Worm (Caenorhabditis elegans): Measurements from ENCODE around the gene Y37E11AM.2.
A peak's percentile ranks its signal among the peaks of the same experiment; 100 is the strongest.

Y37E11AM.2 gene

ce11 chrIV:3725361-3725760, at the start of gene Y37E11AM.2:
TSS of gene Y37E11AM.2 (minus strand) at chrIV:3725461.
- TF ChIP-seq ref-1 (GFP tag; conservative IDR thresholded peaks at IDR 0.05), result no peak
- no peak for TF ChIP-seq ztf-23 (GFP tag; IDR thresholded peaks at IDR 0.05)
- no peak for TF ChIP-seq tab-1 (GFP tag; IDR thresholded peaks at IDR 0.05)
- no peak for TF ChIP-seq klf-2 (GFP tag; conservative IDR thresholded peaks at IDR 0.05)
- no peak for TF ChIP-seq flt-1 (GFP tag; IDR thresholded peaks at IDR 0.05)
- no peak for TF ChIP-seq ztf-29 (GFP tag; IDR thresholded peaks at IDR 0.05)
- no peak for TF ChIP-seq cog-1 (tag; optimal IDR thresholded peaks at IDR 0.05)
- TF ChIP-seq T22C8.4 (GFP tag; IDR thresholded peaks at IDR 0.05), result no peak
- TF ChIP-seq med-1 (GFP tag; optimal IDR thresholded peaks at IDR 0.05; ENCODE audit: insufficient read depth), result no peak

ce11 chrIV:3774160-3774559, 48.9 kb upstream of the Y37E11AM.2 start:
- TF ChIP-seq med-1 (GFP tag; optimal IDR thresholded peaks at IDR 0.05; ENCODE audit: insufficient read depth) (no peak), ztf-29 (GFP tag; IDR thresholded peaks at IDR 0.05) (no peak)

DNA sequence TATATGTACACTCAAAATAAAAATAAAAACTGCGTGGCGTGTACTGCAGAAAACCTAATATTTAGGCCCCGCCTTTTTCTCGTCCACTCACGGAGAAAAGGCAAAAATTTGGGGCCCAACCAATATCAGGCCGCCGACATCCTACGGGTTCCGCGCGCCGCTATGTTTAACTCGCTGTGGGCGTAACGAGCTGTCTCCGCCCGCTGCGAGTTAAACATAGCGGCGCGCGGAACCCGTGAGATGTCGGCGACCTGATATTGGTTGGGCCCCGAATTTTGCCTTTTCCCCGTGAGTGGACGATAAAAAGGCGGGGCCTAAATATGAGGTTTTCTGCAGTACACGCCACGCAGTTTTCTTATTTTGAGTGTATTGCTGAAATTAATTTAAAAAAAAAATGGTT, 45.9 kb upstream of the Y37E11AM.2 start:
- TF ChIP-seq flt-1 (GFP tag; IDR thresholded peaks at IDR 0.05), result 0 out of 2 replicates have a peak, but pooled peaks have one; percentile 8

DNA sequence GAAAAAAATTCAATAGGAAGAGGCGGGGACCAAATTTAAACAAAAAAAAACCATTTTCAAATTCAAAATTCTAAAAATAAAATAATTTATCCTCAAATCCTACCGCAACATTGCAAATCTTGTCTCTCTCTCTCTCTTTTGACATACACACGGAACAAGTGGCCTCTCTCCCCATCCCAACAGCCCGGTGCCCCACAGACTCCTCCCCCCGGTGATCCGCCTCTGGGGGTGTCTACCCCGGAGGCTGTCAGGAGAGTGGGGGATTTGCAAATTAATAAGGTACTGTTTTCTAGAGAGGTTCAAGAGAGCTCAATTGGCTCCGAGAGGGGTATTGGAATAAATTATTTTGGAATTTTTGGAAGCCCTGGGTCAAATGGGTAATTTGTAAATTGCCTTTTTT, 42.5 kb upstream of the Y37E11AM.2 start:
- no peak for TF ChIP-seq T22C8.4 (GFP tag; IDR thresholded peaks at IDR 0.05)
- no peak for TF ChIP-seq ref-1 (GFP tag; conservative IDR thresholded peaks at IDR 0.05)
- no peak for TF ChIP-seq klf-2 (GFP tag; conservative IDR thresholded peaks at IDR 0.05)

ce11 chrIV:3766589-3766988, 41.3 kb upstream of the Y37E11AM.2 start, which contains the start of gene vab-2:
TSS of gene vab-2 (minus strand) at chrIV:3766826.
- TF ChIP-seq T22C8.4 (GFP tag; IDR thresholded peaks at IDR 0.05), result no peak
- no peak for TF ChIP-seq ref-1 (GFP tag; conservative IDR thresholded peaks at IDR 0.05)
- TF ChIP-seq tab-1 (GFP tag; IDR thresholded peaks at IDR 0.05), result no peak
- TF ChIP-seq klf-2 (GFP tag; conservative IDR thresholded peaks at IDR 0.05), result no peak
- no peak for TF ChIP-seq med-1 (GFP tag; optimal IDR thresholded peaks at IDR 0.05; ENCODE audit: insufficient read depth)
- no peak for TF ChIP-seq cog-1 (tag; optimal IDR thresholded peaks at IDR 0.05)
- TF ChIP-seq flt-1 (GFP tag; IDR thresholded peaks at IDR 0.05), result no peak
- no peak for TF ChIP-seq ztf-23 (GFP tag; IDR thresholded peaks at IDR 0.05)
- no peak for TF ChIP-seq ztf-29 (GFP tag; IDR thresholded peaks at IDR 0.05)

- no peak for TF ChIP-seq ref-1 (GFP tag; conservative IDR thresholded peaks at IDR 0.05)
- no peak for TF ChIP-seq T22C8.4 (GFP tag; IDR thresholded peaks at IDR 0.05)
- no peak for TF ChIP-seq tab-1 (GFP tag; IDR thresholded peaks at IDR 0.05)
- TF ChIP-seq med-1 (GFP tag; optimal IDR thresholded peaks at IDR 0.05; ENCODE audit: insufficient read depth), result no peak
- no peak for TF ChIP-seq klf-2 (GFP tag; conservative IDR thresholded peaks at IDR 0.05)
- TF ChIP-seq flt-1 (GFP tag; IDR thresholded peaks at IDR 0.05), result no peak
- no peak for TF ChIP-seq ztf-29 (GFP tag; IDR thresholded peaks at IDR 0.05)
- no peak for TF ChIP-seq ztf-23 (GFP tag; IDR thresholded peaks at IDR 0.05)
- no peak for TF ChIP-seq cog-1 (tag; optimal IDR thresholded peaks at IDR 0.05)
Observed at ce11 chrIV:3765457-3765856, 40.2 kb upstream of the Y37E11AM.2 start.

- TF ChIP-seq ztf-23 (GFP tag; IDR thresholded peaks at IDR 0.05), result no peak
- TF ChIP-seq tab-1 (GFP tag; IDR thresholded peaks at IDR 0.05), result no peak
- no peak for TF ChIP-seq flt-1 (GFP tag; IDR thresholded peaks at IDR 0.05)
- no peak for TF ChIP-seq med-1 (GFP tag; optimal IDR thresholded peaks at IDR 0.05; ENCODE audit: insufficient read depth)
- TF ChIP-seq ref-1 (GFP tag; conservative IDR thresholded peaks at IDR 0.05), result no peak
- TF ChIP-seq cog-1 (tag; optimal IDR thresholded peaks at IDR 0.05), result no peak
- TF ChIP-seq ztf-29 (GFP tag; IDR thresholded peaks at IDR 0.05), result no peak
- TF ChIP-seq T22C8.4 (GFP tag; IDR thresholded peaks at IDR 0.05), result no peak
- TF ChIP-seq klf-2 (GFP tag; conservative IDR thresholded peaks at IDR 0.05), result no peak
Observed at ce11 chrIV:3764012-3764549, 38.8 kb upstream of the Y37E11AM.2 start.

ce11 chrIV:3759823-3760222, 34.6 kb upstream of the Y37E11AM.2 start:
- no peak for TF ChIP-seq T22C8.4 (GFP tag; IDR thresholded peaks at IDR 0.05)
- no peak for TF ChIP-seq ztf-23 (GFP tag; IDR thresholded peaks at IDR 0.05)
- TF ChIP-seq flt-1 (GFP tag; IDR thresholded peaks at IDR 0.05), result no peak

- no peak for TF ChIP-seq med-1 (GFP tag; optimal IDR thresholded peaks at IDR 0.05; ENCODE audit: insufficient read depth)
- no peak for TF ChIP-seq T22C8.4 (GFP tag; IDR thresholded peaks at IDR 0.05)
- TF ChIP-seq ztf-23 (GFP tag; IDR thresholded peaks at IDR 0.05), result no peak
- TF ChIP-seq cog-1 (tag; optimal IDR thresholded peaks at IDR 0.05), result no peak
- TF ChIP-seq ztf-29 (GFP tag; IDR thresholded peaks at IDR 0.05), result no peak
- TF ChIP-seq flt-1 (GFP tag; IDR thresholded peaks at IDR 0.05), result no peak
- TF ChIP-seq klf-2 (GFP tag; conservative IDR thresholded peaks at IDR 0.05), result no peak
- no peak for TF ChIP-seq ref-1 (GFP tag; conservative IDR thresholded peaks at IDR 0.05)
- no peak for TF ChIP-seq tab-1 (GFP tag; IDR thresholded peaks at IDR 0.05)
Observed at ce11 chrIV:3755921-3756320, 30.7 kb upstream of the Y37E11AM.2 start, which contains the start of gene best-20. TSS of gene best-20 (plus strand) at chrIV:3756221.

- TF ChIP-seq ref-1 (GFP tag; conservative IDR thresholded peaks at IDR 0.05) (no peak), ztf-29 (GFP tag; IDR thresholded peaks at IDR 0.05) (no peak), cog-1 (tag; optimal IDR thresholded peaks at IDR 0.05) (no peak), med-1 (GFP tag; optimal IDR thresholded peaks at IDR 0.05; ENCODE audit: insufficient read depth) (no peak), klf-2 (GFP tag; conservative IDR thresholded peaks at IDR 0.05) (no peak), tab-1 (GFP tag; IDR thresholded peaks at IDR 0.05) (no peak)
Observed at ce11 chrIV:3755355-3755754, 30.1 kb upstream of the Y37E11AM.2 start, which contains the start of gene Y37E11AR.7. TSS of gene Y37E11AR.7 (minus strand) at chrIV:3755455.

DNA sequence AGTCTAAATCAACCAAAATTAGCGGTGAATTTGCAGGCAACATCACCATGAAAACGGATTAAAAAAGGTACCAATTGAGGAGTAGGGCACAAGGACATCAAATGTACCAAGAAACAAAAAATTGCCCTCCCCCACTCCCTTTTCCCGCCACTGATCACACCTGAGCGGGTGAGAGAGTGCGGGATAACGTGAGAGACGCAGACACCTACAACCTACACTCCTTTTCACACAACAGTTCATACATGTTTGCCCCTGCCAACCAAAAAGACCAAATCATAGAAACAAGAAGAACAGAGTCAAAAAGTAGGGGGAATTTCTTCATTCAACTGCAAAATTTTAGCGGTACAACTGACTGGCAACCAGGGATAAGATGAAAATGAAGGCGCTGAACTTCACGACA, 27.0 kb upstream of the Y37E11AM.2 start:
- no peak for TF ChIP-seq T22C8.4 (GFP tag; IDR thresholded peaks at IDR 0.05)
- TF ChIP-seq klf-2 (GFP tag; conservative IDR thresholded peaks at IDR 0.05), result no peak
- TF ChIP-seq ztf-23 (GFP tag; IDR thresholded peaks at IDR 0.05), result no peak
- no peak for TF ChIP-seq ref-1 (GFP tag; conservative IDR thresholded peaks at IDR 0.05)
- TF ChIP-seq med-1 (GFP tag; optimal IDR thresholded peaks at IDR 0.05; ENCODE audit: insufficient read depth), result no peak
- no peak for TF ChIP-seq cog-1 (tag; optimal IDR thresholded peaks at IDR 0.05)
- TF ChIP-seq ztf-29 (GFP tag; IDR thresholded peaks at IDR 0.05), result no peak
- TF ChIP-seq tab-1 (GFP tag; IDR thresholded peaks at IDR 0.05), result no peak
- no peak for TF ChIP-seq flt-1 (GFP tag; IDR thresholded peaks at IDR 0.05)
